Worm (Caenorhabditis elegans): ENCODE results near the gene octr-1.

DNA sequence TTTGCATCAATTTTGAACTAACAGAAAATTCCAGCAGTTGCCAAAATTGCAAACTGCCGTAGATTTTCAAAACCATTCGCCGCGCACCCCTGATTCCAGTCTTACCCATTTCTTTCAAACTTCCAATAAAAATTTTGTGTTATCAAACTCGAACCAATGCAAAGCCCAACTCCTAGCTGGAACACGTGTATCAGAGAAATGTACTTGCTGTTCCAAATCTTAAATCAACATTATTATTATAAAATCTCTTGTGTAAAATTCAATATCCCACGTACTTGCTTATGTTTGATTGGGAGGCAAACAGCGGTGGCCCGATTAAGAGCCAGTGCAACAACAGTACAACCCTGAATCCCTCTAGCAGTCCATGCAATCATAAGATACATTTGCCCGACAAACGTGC, 33.1 kb upstream of the octr-1 start:
- TF ChIP-seq ceh-82 (tag; optimal IDR thresholded peaks at IDR 0.05) (no peak), skn-1 (tag; optimal IDR thresholded peaks at IDR 0.05) (no peak), crh-2 (tag; optimal IDR thresholded peaks at IDR 0.05) (no peak), sem-4 (tag; optimal IDR thresholded peaks at IDR 0.05) (no peak)
